Worm (Caenorhabditis elegans) whole organism, L3 larva: ENCODE results near the gene F13A7.14.

Source experiments
- R02D3.7 ChIP-seq: fragments of 150-350 bp; optimal IDR thresholded peaks from 2 replicates; lab custom pipeline; 2014; ENCODE audit warnings: missing biosample characterization, missing genetic modification characterization
- aly-2 ChIP-seq: fragments of 150-350 bp; optimal IDR thresholded peaks from 2 replicates; lab custom pipeline; 2014; ENCODE audit warnings: missing biosample characterization, missing genetic modification characterization
- ceh-16 ChIP-seq: sonication (generic microtip); optimal IDR thresholded peaks from 2 replicates; lab custom pipeline; 2017; ENCODE audit warnings: missing biosample characterization, missing genetic modification characterization
- ceh-28 ChIP-seq: fragments of 150-350 bp; optimal IDR thresholded peaks from 2 replicates; lab custom pipeline; 2014; ENCODE audit warnings: missing biosample characterization, missing genetic modification reagents, missing genetic modification characterization
- ceh-9 ChIP-seq: sonication (generic microtip); optimal IDR thresholded peaks from 2 replicates; lab custom pipeline; 2018; ENCODE audit warnings: missing biosample characterization, missing genetic modification characterization
- egl-5 ChIP-seq: fragments of 150-350 bp; optimal IDR thresholded peaks from 2 replicates; lab custom pipeline; 2017; ENCODE audit warnings: missing biosample characterization, missing genetic modification reagents, missing genetic modification characterization, inconsistent platforms
- elt-1 ChIP-seq: fragments of 150-350 bp; optimal IDR thresholded peaks from 2 replicates; lab custom pipeline; 2014; ENCODE audit warnings: missing biosample characterization, missing genetic modification characterization
- elt-2 ChIP-seq: sonication (generic microtip); optimal IDR thresholded peaks from 2 replicates; lab custom pipeline; 2016; ENCODE audit warnings: missing genetic modification reagents, mild to moderate bottlenecking, missing genetic modification characterization, missing compliant biosample characterization
- elt-3 ChIP-seq, 3 experiments: fragments of 150-350 bp in 1 of 3; sonication (generic microtip) in 2 of 3; optimal IDR thresholded peaks; 2 replicates in 2 of 3; 4 replicates in 1 of 3; lab custom pipeline; 2014 to 2017; ENCODE audit warnings: missing biosample characterization in 3 of 3, missing genetic modification characterization in 3 of 3
- eor-1 ChIP-seq, 2 experiments: fragments of 150-350 bp; optimal IDR thresholded peaks; 2 replicates each; lab custom pipeline; 2014 to 2018; ENCODE audit warnings: missing biosample characterization in 2 of 2, missing genetic modification characterization in 2 of 2
- fkh-10 ChIP-seq: sonication (generic microtip); optimal IDR thresholded peaks from 2 replicates; lab custom pipeline; 2017; ENCODE audit warnings: missing biosample characterization, missing genetic modification reagents, missing genetic modification characterization
- fkh-2 ChIP-seq: fragments of 150-350 bp; optimal IDR thresholded peaks from 2 replicates; lab custom pipeline; 2014; ENCODE audit warnings: missing biosample characterization, missing genetic modification reagents, missing genetic modification characterization
- fos-1 ChIP-seq: fragments of 150-350 bp; optimal IDR thresholded peaks from 2 replicates; lab custom pipeline; 2014; ENCODE audit warnings: missing biosample characterization, missing genetic modification characterization
- hmg-11 ChIP-seq: sonication (generic microtip); optimal IDR thresholded peaks from 2 replicates; lab custom pipeline; 2016; ENCODE audit warnings: missing genetic modification characterization, missing compliant biosample characterization
- jun-1 ChIP-seq: fragments of 150-350 bp; optimal IDR thresholded peaks from 2 replicates; lab custom pipeline; 2014; ENCODE audit warnings: missing biosample characterization, missing genetic modification reagents, missing genetic modification characterization
- lin-15B ChIP-seq: fragments of 150-350 bp; optimal IDR thresholded peaks from 2 replicates; lab custom pipeline; 2014; ENCODE audit warnings: missing biosample characterization, missing genetic modification characterization
- lin-39 ChIP-seq: fragments of 150-350 bp; optimal IDR thresholded peaks from 2 replicates; lab custom pipeline; 2018; ENCODE audit warnings: missing biosample characterization, missing genetic modification reagents, missing genetic modification characterization
- lsy-12 ChIP-seq: sonication (generic microtip); optimal IDR thresholded peaks from 2 replicates; lab custom pipeline; 2016; ENCODE audit warnings: mild to moderate bottlenecking, missing genetic modification characterization, missing compliant biosample characterization
- mdl-1 ChIP-seq: fragments of 150-350 bp; optimal IDR thresholded peaks from 2 replicates; lab custom pipeline; 2014; ENCODE audit warnings: missing biosample characterization, missing genetic modification characterization
- mml-1 ChIP-seq: fragments of 150-350 bp; sonication (generic microtip); optimal IDR thresholded peaks from 3 replicates; lab custom pipeline; 2014; ENCODE audit warnings: missing biosample characterization, missing genetic modification characterization
- nfya-1 ChIP-seq: sonication (generic microtip); optimal IDR thresholded peaks from 2 replicates; lab custom pipeline; 2017; ENCODE audit warnings: missing genetic modification characterization, mild to moderate bottlenecking, missing compliant biosample characterization, antibody characterized with exemption, moderate library complexity; ENCODE audit not compliant: insufficient read depth
- nhr-11 ChIP-seq: fragments of 150-350 bp; optimal IDR thresholded peaks from 2 replicates; lab custom pipeline; 2014; ENCODE audit warnings: missing biosample characterization, missing genetic modification characterization
- nhr-12 ChIP-seq: fragments of 150-350 bp; optimal IDR thresholded peaks from 2 replicates; lab custom pipeline; 2014; ENCODE audit warnings: missing biosample characterization, missing genetic modification characterization
- nhr-23 ChIP-seq: fragments of 150-350 bp; optimal IDR thresholded peaks from 2 replicates; lab custom pipeline; 2014; ENCODE audit warnings: missing biosample characterization, missing genetic modification reagents, missing genetic modification characterization
- nhr-25 ChIP-seq: sonication (generic microtip); optimal IDR thresholded peaks from 2 replicates; lab custom pipeline; 2017; ENCODE audit warnings: missing biosample characterization, missing genetic modification characterization
- nhr-28 ChIP-seq: fragments of 150-350 bp; optimal IDR thresholded peaks from 2 replicates; lab custom pipeline; 2014; ENCODE audit warnings: missing biosample characterization, missing genetic modification characterization
- nhr-67 ChIP-seq: fragments of 150-350 bp; optimal IDR thresholded peaks from 2 replicates; lab custom pipeline; 2014; ENCODE audit warnings: missing biosample characterization, missing genetic modification characterization
- nhr-76 ChIP-seq: fragments of 150-350 bp; sonication (generic microtip); optimal IDR thresholded peaks from 5 replicates; lab custom pipeline; 2014; ENCODE audit warnings: missing biosample characterization, missing genetic modification characterization
- nhr-77 ChIP-seq: fragments of 150-350 bp; optimal IDR thresholded peaks from 2 replicates; lab custom pipeline; 2014; ENCODE audit warnings: missing biosample characterization, missing genetic modification characterization
- pha-4 ChIP-seq: fragments of 150-350 bp; optimal IDR thresholded peaks from 2 replicates; lab custom pipeline; 2014; ENCODE audit warnings: missing biosample characterization, missing genetic modification reagents, missing genetic modification characterization
- pqm-1 ChIP-seq: fragments of 150-350 bp; optimal IDR thresholded peaks from 2 replicates; lab custom pipeline; 2017; ENCODE audit warnings: missing biosample characterization, missing genetic modification characterization, inconsistent platforms
- sea-2 ChIP-seq: fragments of 150-350 bp; sonication (generic microtip); optimal IDR thresholded peaks from 4 replicates; lab custom pipeline; 2014; ENCODE audit warnings: missing biosample characterization, missing genetic modification reagents, missing genetic modification characterization
- skn-1 ChIP-seq: fragments of 150-350 bp; optimal IDR thresholded peaks from 2 replicates; lab custom pipeline; 2014; ENCODE audit warnings: missing biosample characterization, missing genetic modification characterization
- snpc-4 ChIP-seq: fragments of 150-350 bp; optimal IDR thresholded peaks from 2 replicates; lab custom pipeline; 2014; ENCODE audit warnings: missing biosample characterization, missing genetic modification characterization
- tbx-2 ChIP-seq: sonication (generic microtip); optimal IDR thresholded peaks from 2 replicates; lab custom pipeline; 2016; ENCODE audit warnings: mild to moderate bottlenecking, missing genetic modification characterization, missing compliant biosample characterization
- unc-62 ChIP-seq: fragments of 150-350 bp; sonication (generic microtip); optimal IDR thresholded peaks from 4 replicates; lab custom pipeline; 2014; ENCODE audit warnings: missing biosample characterization, missing genetic modification reagents, missing genetic modification characterization
- ztf-11 ChIP-seq: fragments of 150-350 bp; optimal IDR thresholded peaks from 2 replicates; lab custom pipeline; 2014; ENCODE audit warnings: missing biosample characterization, missing genetic modification characterization
- ztf-4 ChIP-seq: fragments of 150-350 bp; optimal IDR thresholded peaks from 2 replicates; lab custom pipeline; 2014; ENCODE audit warnings: missing biosample characterization, missing genetic modification characterization

Gene F13A7.14

DNA sequence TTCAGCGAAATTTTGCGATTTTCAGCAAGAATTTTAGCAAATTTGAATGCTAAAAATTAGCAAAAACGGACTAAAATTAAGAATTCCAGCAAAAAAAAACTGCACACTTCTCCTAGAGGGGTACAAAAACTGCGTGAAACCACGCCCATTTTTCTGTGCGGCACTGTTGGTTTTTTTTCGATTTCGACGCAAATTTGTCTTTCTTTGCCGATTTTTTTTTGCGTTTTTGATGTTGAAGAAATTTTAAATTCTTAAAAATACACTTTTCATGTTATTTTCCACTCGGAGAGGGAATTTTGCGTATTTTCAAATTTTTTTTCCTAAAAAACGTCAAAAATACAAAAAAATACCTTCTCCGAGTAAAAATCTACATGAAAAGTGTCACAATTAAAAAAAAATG is 2.3 kb downstream of the F13A7.14 start, which contains the start of gene syp-1:
syp-1 (plus strand) TSS at position 301 of the 400 bp plus-strand sequence.
- TF ChIP-seq fkh-10 = no peak
- TF ChIP-seq sea-2 = no peak
- TF ChIP-seq lin-15B = no peak

- TF ChIP-seq tbx-2 (tag; lab: Kevin White, UChicago) (no peak), pqm-1 (tag; lab: Kevin White, UChicago) (no peak), nhr-76 (no peak), nhr-23 (tag; lab: Kevin White, UChicago) (no peak), ceh-16 (tag; lab: Kevin White, UChicago) (no peak), skn-1 (tag; lab: Kevin White, UChicago) (no peak), snpc-4 (tag; lab: Kevin White, UChicago) (no peak), mdl-1 (tag; lab: Kevin White, UChicago) (no peak), nhr-77 (no peak), elt-3 (tag; optimal IDR thresholded peaks at IDR 0.05; lab: Kevin White, UChicago) (no peak), egl-5 (no peak), unc-62 (GFP tag; lab: Kevin White, UChicago) (no peak), mml-1 (tag; lab: Kevin White, UChicago) (no peak), aly-2 (tag; lab: Kevin White, UChicago) (no peak), lin-15B (no peak), fkh-10 (no peak), nhr-67 (tag; lab: Kevin White, UChicago) (no peak), lin-39 (tag; lab: Kevin White, UChicago) (no peak), nhr-25 (tag; lab: Kevin White, UChicago) (no peak)
- TF ChIP-seq, all 47 proteins: peak for 0
Observed at ce11 chrV:16405366-16405765, 3.7 kb downstream of the F13A7.14 start.

DNA sequence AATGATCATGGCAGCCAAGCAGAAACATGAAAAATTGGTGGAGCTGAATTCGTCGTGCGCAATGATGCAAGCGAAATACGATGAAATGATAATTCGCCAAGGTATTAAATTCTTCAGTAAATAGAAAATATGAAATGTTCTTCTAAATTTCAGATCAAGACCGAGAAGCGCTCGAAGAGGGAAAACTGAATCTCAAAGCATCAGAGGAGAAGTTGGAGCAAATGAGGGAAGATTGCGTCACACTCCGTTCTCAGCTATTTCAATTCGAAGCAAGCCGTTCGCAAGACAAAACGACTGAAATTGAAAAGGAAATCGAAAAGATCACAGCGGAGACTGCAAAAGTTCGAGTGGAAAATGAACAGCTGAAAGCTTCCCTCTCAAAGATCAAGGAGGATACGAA is 4.7 kb downstream of the F13A7.14 start:
- no peak for TF ChIP-seq nhr-77
- no peak for TF ChIP-seq ceh-9 (tag; lab: Kevin White, UChicago)

DNA sequence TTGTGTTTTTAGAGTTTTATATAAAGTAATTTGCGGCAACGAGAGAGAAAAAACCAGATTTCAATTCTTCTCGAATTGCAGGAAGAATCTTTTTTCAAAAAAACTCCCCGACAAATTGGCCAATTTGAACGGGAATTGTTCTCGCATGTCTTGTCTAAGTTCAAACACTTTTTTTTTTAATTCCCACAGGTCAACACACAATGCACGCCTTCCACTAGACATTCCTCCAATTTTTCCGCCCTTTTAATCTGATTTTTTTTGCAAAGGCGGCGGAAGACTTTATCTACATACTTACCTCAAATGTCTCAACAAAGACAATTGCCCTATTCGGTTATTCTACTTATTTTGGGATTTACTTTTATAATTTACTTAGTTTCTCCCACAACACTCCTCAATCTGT is 6.0 kb downstream of the F13A7.14 start, which contains the start of gene F26D2.3:
F26D2.3 (plus strand) TSS at position 301 of the 400 bp plus-strand sequence.
- no peak for TF ChIP-seq nhr-28 (tag; lab: Kevin White, UChicago)
- TF ChIP-seq sea-2 = no peak
- TF ChIP-seq nhr-12 = no peak
- no peak for TF ChIP-seq pqm-1 (tag; lab: Kevin White, UChicago)
- no peak for TF ChIP-seq nfya-1 (tag; lab: Kevin White, UChicago)
- TF ChIP-seq ceh-9 (tag; lab: Kevin White, UChicago) = no peak
- no peak for TF ChIP-seq lin-39 (tag; lab: Kevin White, UChicago)
- no peak for TF ChIP-seq pha-4 (tag; lab: Kevin White, UChicago)
- no peak for TF ChIP-seq ztf-4
- TF ChIP-seq fkh-10 = no peak
- TF ChIP-seq eor-1 (tag; optimal IDR thresholded peaks at IDR 0.05; lab: Kevin White, UChicago) = no peak
- TF ChIP-seq aly-2 (tag; lab: Kevin White, UChicago) = no peak
- no peak for TF ChIP-seq lin-15B
- no peak for TF ChIP-seq elt-3 (tag; optimal IDR thresholded peaks at IDR 0.05; lab: Kevin White, UChicago)
- no peak for TF ChIP-seq nhr-23 (tag; lab: Kevin White, UChicago)
- no peak for TF ChIP-seq mdl-1 (tag; lab: Kevin White, UChicago)
- no peak for TF ChIP-seq nhr-25 (tag; lab: Kevin White, UChicago)
- no peak for TF ChIP-seq elt-2 (tag; lab: Kevin White, UChicago)
- no peak for TF ChIP-seq fos-1 (tag; lab: Kevin White, UChicago)

DNA sequence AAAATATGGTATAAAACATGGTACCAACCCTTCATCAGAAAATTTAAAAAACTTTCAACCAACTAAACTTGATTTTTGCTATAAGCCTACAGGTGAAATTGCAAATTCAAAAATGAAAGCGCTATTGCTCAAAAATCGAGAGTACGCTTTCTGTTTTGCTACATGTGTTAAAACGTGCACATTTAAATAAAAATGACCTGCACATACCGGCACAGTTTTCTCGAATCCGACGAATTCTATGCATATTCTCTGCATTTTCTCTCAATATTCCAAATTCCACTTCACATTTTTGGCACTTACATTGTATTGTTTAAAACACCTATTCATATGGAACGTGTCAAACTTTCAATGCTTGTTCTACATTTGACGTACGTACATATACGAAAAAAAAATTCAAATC is 8.8 kb downstream of the F13A7.14 start, which contains the start of gene srh-145:
srh-145 (plus strand) TSS at position 193 of the 400 bp plus-strand sequence.
- TF ChIP-seq ztf-11 = no peak
- no peak for TF ChIP-seq hmg-11 (tag; lab: Kevin White, UChicago)
- no peak for TF ChIP-seq lsy-12 (tag; lab: Kevin White, UChicago)
- TF ChIP-seq fkh-2 (tag; lab: Kevin White, UChicago) = no peak

- no peak for TF ChIP-seq lin-39 (tag; lab: Kevin White, UChicago)
- TF ChIP-seq unc-62 (GFP tag; lab: Kevin White, UChicago) = no peak
- TF ChIP-seq R02D3.7 (tag; lab: Kevin White, UChicago) = no peak
- no peak for TF ChIP-seq mdl-1 (tag; lab: Kevin White, UChicago)
- no peak for TF ChIP-seq elt-2 (tag; lab: Kevin White, UChicago)
- no peak for TF ChIP-seq sea-2
- TF ChIP-seq nhr-28 (tag; lab: Kevin White, UChicago) = no peak
- no peak for TF ChIP-seq ceh-28 (tag; lab: Kevin White, UChicago)
- TF ChIP-seq elt-1 (tag; lab: Kevin White, UChicago) = no peak
- no peak for TF ChIP-seq nhr-11
- TF ChIP-seq jun-1 (tag; lab: Kevin White, UChicago) = no peak
Observed at ce11 chrV:16417014-16417413, 15.3 kb downstream of the F13A7.14 start, which contains the start of gene str-55. TSS of gene str-55 (minus strand) at chrV:16417114.
